Fruit fly (Drosophila melanogaster) whole organism, embryonic: Measurements from ENCODE around the gene CG31988.

Experiments used
- Atf-2 ChIP-seq: fragments of 200-800 bp; sonication (Bioruptor generic); optimal IDR thresholded peaks from 2 replicates; lab custom pipeline; 2016; ENCODE audit warnings: missing biosample characterization, missing genetic modification characterization
- Bgb ChIP-seq: fragments of 200-800 bp; sonication (Bioruptor generic); IDR thresholded peaks from 2 replicates; pipeline ENCODE4 v1.3.6; 2022; ENCODE audit warnings: missing biosample characterization, missing genetic modification characterization; ENCODE audit not compliant: partially characterized antibody
- CG10654 ChIP-seq: fragments of 200-800 bp; sonication (Bioruptor generic); optimal IDR thresholded peaks from 2 replicates; lab custom pipeline; 2016; ENCODE audit warnings: missing biosample characterization, missing genetic modification characterization
- CG11093 ChIP-seq: fragments of 200-800 bp; sonication (Bioruptor generic); IDR thresholded peaks from 3 replicates; pipeline ENCODE4 v1.3.6; 2022; ENCODE audit warnings: missing biosample characterization, missing genetic modification characterization
- CG11560 ChIP-seq: fragments of 200-800 bp; sonication (Bioruptor generic); IDR thresholded peaks from 3 replicates; pipeline ENCODE4 v1.3.6; 2022; ENCODE audit warnings: missing biosample characterization, missing genetic modification characterization
- CG13775 ChIP-seq: fragments of 200-800 bp; sonication (Bioruptor generic); optimal IDR thresholded peaks from 3 replicates; lab custom pipeline; 2017; ENCODE audit warnings: missing biosample characterization, mild to moderate bottlenecking, missing genetic modification characterization
- CG15011 ChIP-seq: fragments of 200-800 bp; sonication (Bioruptor generic); optimal IDR thresholded peaks from 3 replicates; lab custom pipeline; 2018; ENCODE audit warnings: missing biosample characterization, mild to moderate bottlenecking, missing genetic modification characterization
- CG1529 ChIP-seq: fragments of 200-800 bp; sonication (Bioruptor generic); optimal IDR thresholded peaks from 3 replicates; lab custom pipeline; 2018; ENCODE audit warnings: missing biosample characterization, missing genetic modification characterization
- CG18262 ChIP-seq: fragments of 200-800 bp; optimal IDR thresholded peaks from 3 replicates; lab custom pipeline; 2019; ENCODE audit warnings: missing biosample characterization, mild to moderate bottlenecking, missing genetic modification characterization, moderate library complexity
- CG30431 ChIP-seq: fragments of 200-800 bp; sonication (Bioruptor generic); optimal IDR thresholded peaks from 2 replicates; lab custom pipeline; 2017; ENCODE audit warnings: missing biosample characterization, missing genetic modification characterization
- CG31441 ChIP-seq: fragments of 200-800 bp; sonication (Bioruptor generic); IDR thresholded peaks from 2 replicates; pipeline ENCODE4 v1.3.6; 2022; ENCODE audit warnings: missing biosample characterization, missing genetic modification characterization
- CG33557 ChIP-seq: fragments of 200-800 bp; sonication (Bioruptor generic); optimal IDR thresholded peaks from 2 replicates; lab custom pipeline; 2019; ENCODE audit warnings: missing biosample characterization, mild to moderate bottlenecking, missing genetic modification characterization, moderate library complexity
- CG4328 ChIP-seq: fragments of 200-800 bp; sonication (Bioruptor generic); optimal IDR thresholded peaks from 3 replicates; lab custom pipeline; 2017; ENCODE audit warnings: missing biosample characterization, missing genetic modification reagents, missing genetic modification characterization
- CG4820 ChIP-seq: fragments of 200-800 bp; sonication (Bioruptor generic); optimal IDR thresholded peaks from 3 replicates; lab custom pipeline; 2016; ENCODE audit warnings: missing biosample characterization, missing genetic modification characterization
- CG5245 ChIP-seq: fragments of 200-800 bp; sonication (Bioruptor generic); optimal IDR thresholded peaks from 3 replicates; lab custom pipeline; 2016; ENCODE audit warnings: missing biosample characterization, missing genetic modification characterization
- CG6854 ChIP-seq: fragments of 200-800 bp; sonication (Bioruptor generic); optimal IDR thresholded peaks from 3 replicates; lab custom pipeline; 2017; ENCODE audit warnings: missing biosample characterization, mild to moderate bottlenecking, missing genetic modification characterization
- CG7839 ChIP-seq: fragments of 200-800 bp; sonication (Bioruptor generic); optimal IDR thresholded peaks from 3 replicates; lab custom pipeline; 2018; ENCODE audit warnings: missing biosample characterization, mild to moderate bottlenecking, missing genetic modification characterization, moderate library complexity
- CG7987 ChIP-seq: fragments of 200-800 bp; sonication (Bioruptor generic); optimal IDR thresholded peaks from 2 replicates; lab custom pipeline; 2018; ENCODE audit warnings: missing biosample characterization, mild to moderate bottlenecking, missing genetic modification characterization, moderate library complexity
- CHES-1-like ChIP-seq: fragments of 200-800 bp; sonication (Bioruptor generic); optimal IDR thresholded peaks from 2 replicates; lab custom pipeline; 2016; ENCODE audit warnings: missing biosample characterization, missing genetic modification characterization
- CkIIα-i1 ChIP-seq: fragments of 200-800 bp; sonication (Bioruptor generic); IDR thresholded peaks from 2 replicates; pipeline ENCODE4 v1.3.6; 2022; ENCODE audit warnings: missing biosample characterization, missing genetic modification characterization
- Dfd ChIP-seq, 2 experiments: fragments of >200 bp; optimal IDR thresholded peaks; 2 replicates each; lab custom pipeline; 2017; ENCODE audit warnings: missing biosample characterization in 2 of 2, missing genetic modification characterization in 2 of 2
- Elba2 ChIP-seq: fragments of 200-800 bp; sonication (Bioruptor generic); optimal IDR thresholded peaks from 3 replicates; lab custom pipeline; 2016; ENCODE audit warnings: missing biosample characterization, missing genetic modification characterization
- Ets65A ChIP-seq: fragments of 200-800 bp; sonication (Bioruptor generic); peaks from one replicate; lab custom pipeline; 2016; ENCODE audit warnings: missing biosample characterization, missing genetic modification characterization
- Hr51 ChIP-seq, 2 experiments: fragments of 200-800 bp; sonication (Bioruptor generic); optimal IDR thresholded peaks; 2 replicates in 1 of 2; 3 replicates in 1 of 2; lab custom pipeline; 2016 to 2018; ENCODE audit warnings: missing biosample characterization in 2 of 2, missing genetic modification characterization in 2 of 2, mild to moderate bottlenecking in 1 of 2, moderate library complexity in 1 of 2
- Hr78 ChIP-seq, 2 experiments: fragments of 200-800 bp in 1 of 2; fragments of >200 bp in 1 of 2; sonication (Bioruptor generic) in 1 of 2; optimal IDR thresholded peaks; 2 replicates each; lab custom pipeline; 2017 to 2019; ENCODE audit warnings: missing biosample characterization in 2 of 2, missing genetic modification characterization in 2 of 2, mild to moderate bottlenecking in 1 of 2, moderate library complexity in 1 of 2
- MESR4 ChIP-seq: fragments of 200-800 bp; sonication (Bioruptor generic); optimal IDR thresholded peaks from 2 replicates; lab custom pipeline; 2018; ENCODE audit warnings: missing biosample characterization, mild to moderate bottlenecking, missing genetic modification characterization, moderate library complexity
- Meics ChIP-seq: fragments of 200-800 bp; sonication (Bioruptor generic); optimal IDR thresholded peaks from 2 replicates; lab custom pipeline; 2017; ENCODE audit warnings: missing biosample characterization, mild to moderate bottlenecking, missing genetic modification characterization
- NFAT ChIP-seq: fragments of 200-800 bp; sonication (Bioruptor generic); IDR thresholded peaks from 2 replicates; pipeline ENCODE4 v1.3.6; 2022; ENCODE audit warnings: missing biosample characterization, missing genetic modification characterization
- NK7.1 ChIP-seq: fragments of 200-800 bp; sonication (Bioruptor generic); optimal IDR thresholded peaks from 3 replicates; lab custom pipeline; 2016; ENCODE audit warnings: missing biosample characterization, missing genetic modification characterization
- Nf-YB ChIP-seq: fragments of 200-800 bp; sonication (Bioruptor generic); optimal IDR thresholded peaks from 3 replicates; lab custom pipeline; 2019; ENCODE audit warnings: missing biosample characterization, mild to moderate bottlenecking, missing genetic modification characterization, moderate library complexity
- Oli ChIP-seq: fragments of 200-800 bp; sonication (Bioruptor generic); optimal IDR thresholded peaks from 2 replicates; lab custom pipeline; 2018; ENCODE audit warnings: missing biosample characterization, mild to moderate bottlenecking, missing genetic modification characterization, moderate library complexity
- Opbp ChIP-seq: fragments of 200-800 bp; sonication (Bioruptor generic); IDR thresholded peaks from 3 replicates; pipeline ENCODE4 v1.3.6; 2022; ENCODE audit warnings: missing biosample characterization, missing genetic modification characterization; ENCODE audit not compliant: partially characterized antibody
- Six4 ChIP-seq: fragments of 200-800 bp; sonication (Bioruptor generic); optimal IDR thresholded peaks from 2 replicates; lab custom pipeline; 2016; ENCODE audit warnings: missing biosample characterization, missing genetic modification characterization
- YL-1 ChIP-seq: fragments of 200-800 bp; sonication (Bioruptor generic); optimal IDR thresholded peaks from 3 replicates; lab custom pipeline; 2017; ENCODE audit warnings: missing biosample characterization, mild to moderate bottlenecking, missing genetic modification characterization
- ap ChIP-seq: fragments of 200-800 bp; sonication (Bioruptor generic); IDR thresholded peaks from 2 replicates; pipeline ENCODE4 v1.3.6; 2022; ENCODE audit warnings: missing biosample characterization, missing genetic modification characterization
- crol ChIP-seq: fragments of 200-800 bp; sonication (Bioruptor generic); IDR thresholded peaks from 2 replicates; pipeline ENCODE4 v1.3.6; 2022; ENCODE audit warnings: missing biosample characterization, missing genetic modification characterization
- fu2 ChIP-seq: fragments of 200-800 bp; sonication (Bioruptor generic); optimal IDR thresholded peaks from 2 replicates; lab custom pipeline; 2016; ENCODE audit warnings: missing biosample characterization, missing genetic modification characterization
- gem ChIP-seq: fragments of 200-800 bp; sonication (Bioruptor generic); optimal IDR thresholded peaks from 2 replicates; lab custom pipeline; 2019; ENCODE audit warnings: missing biosample characterization, mild to moderate bottlenecking, missing genetic modification characterization, moderate library complexity
- ind ChIP-seq: fragments of 200-800 bp; sonication (Bioruptor generic); optimal IDR thresholded peaks from 3 replicates; lab custom pipeline; 2016; ENCODE audit warnings: missing biosample characterization, missing genetic modification characterization
- kah ChIP-seq: fragments of 200-800 bp; sonication (Bioruptor generic); optimal IDR thresholded peaks from 2 replicates; lab custom pipeline; 2018; ENCODE audit warnings: missing biosample characterization, mild to moderate bottlenecking, missing genetic modification characterization
- lmd ChIP-seq: fragments of 200-800 bp; sonication (Bioruptor generic); IDR thresholded peaks from 2 replicates; pipeline ENCODE4 v1.3.6; 2022; ENCODE audit warnings: missing biosample characterization, missing genetic modification characterization
- nom ChIP-seq: fragments of 200-800 bp; sonication (Bioruptor generic); optimal IDR thresholded peaks from 2 replicates; lab custom pipeline; 2017; ENCODE audit warnings: missing biosample characterization, missing genetic modification characterization, mild to moderate bottlenecking, moderate library complexity, missing genetic modification reagents
- psq ChIP-seq: fragments of 200-800 bp; sonication (Bioruptor generic); optimal IDR thresholded peaks from 2 replicates; lab custom pipeline; 2017; ENCODE audit warnings: missing biosample characterization, missing genetic modification characterization
- salm ChIP-seq: fragments of 200-800 bp; sonication (Bioruptor generic); optimal IDR thresholded peaks from 2 replicates; lab custom pipeline; 2018; ENCODE audit warnings: missing biosample characterization, mild to moderate bottlenecking, missing genetic modification characterization
- sens ChIP-seq: fragments of 200-800 bp; sonication (Bioruptor generic); peaks from one replicate; lab custom pipeline; 2016; ENCODE audit warnings: missing biosample characterization, missing genetic modification characterization
- sqz ChIP-seq: fragments of 200-800 bp; sonication (Bioruptor generic); optimal IDR thresholded peaks from 3 replicates; lab custom pipeline; 2018; ENCODE audit warnings: missing biosample characterization, mild to moderate bottlenecking, missing genetic modification characterization
- ssp ChIP-seq: fragments of 200-800 bp; sonication (Bioruptor generic); IDR thresholded peaks from 2 replicates; pipeline ENCODE4 v1.3.6; 2022; ENCODE audit warnings: missing biosample characterization, missing genetic modification characterization
- tin ChIP-seq: fragments of 200-800 bp; sonication (Bioruptor generic); optimal IDR thresholded peaks from 3 replicates; lab custom pipeline; 2016; ENCODE audit warnings: missing biosample characterization, missing genetic modification characterization
- tup ChIP-seq: fragments of 200-800 bp; sonication (Bioruptor generic); optimal IDR thresholded peaks from 2 replicates; lab custom pipeline; 2016; ENCODE audit warnings: missing biosample characterization, mild to moderate bottlenecking, missing genetic modification characterization, moderate library complexity
- tx ChIP-seq: fragments of 200-800 bp; sonication (Bioruptor generic); optimal IDR thresholded peaks from 2 replicates; lab custom pipeline; 2016; ENCODE audit warnings: missing biosample characterization, missing genetic modification characterization

Gene CG31988

dm6 chr2L:21250519-21251336 lies 48.1 kb upstream of the CG31988 start (continued):
- TF ChIP-seq Bgb (GFP tag; lab: Robert Waterston, UW) (no peak), NFAT (GFP tag; lab: Robert Waterston, UW) (no peak), MESR4 (GFP tag; lab: Kevin White, UChicago) (no peak), psq (peak; percentile 69), tx (GFP tag; lab: Kevin White, UChicago) (no peak), CG11560 (no peak), ssp (GFP tag; lab: Robert Waterston, UW) (no peak), CkIIα-i1 (no peak), kah (GFP tag; lab: Kevin White, UChicago) (no peak), CG13775 (GFP tag; lab: Kevin White, UChicago) (no peak), CG18262 (tag; lab: Kevin White, UChicago) (no peak), Dfd (GFP tag; optimal IDR thresholded peaks at IDR 0.05; lab: Kevin White, UChicago) (no peak), Oli (tag; lab: Kevin White, UChicago) (no peak), gem (no peak), lmd (GFP tag; lab: Robert Waterston, UW) (no peak), CG5245 (GFP tag; lab: Kevin White, UChicago) (no peak), ind (no peak), crol (peak; percentile 94; the same call in 1 of the 2 replicates), fu2 (GFP tag; lab: Kevin White, UChicago) (no peak), CG1529 (GFP tag; lab: Kevin White, UChicago) (no peak), CG15011 (GFP tag; lab: Kevin White, UChicago) (no peak), CHES-1-like (GFP tag; lab: Kevin White, UChicago) (no peak), CG30431 (GFP tag; lab: Kevin White, UChicago) (no peak), Elba2 (GFP tag; lab: Kevin White, UChicago) (no peak), Meics (GFP tag; lab: Kevin White, UChicago) (no peak), CG31441 (GFP tag; lab: Robert Waterston, UW) (no peak), ap (GFP tag; lab: Robert Waterston, UW) (no peak), tin (GFP tag; lab: Kevin White, UChicago) (no peak), sqz (GFP tag; lab: Kevin White, UChicago) (peak; percentile 55), CG7987 (peak; percentile 17), Ets65A (GFP tag; lab: Kevin White, UChicago) (no peak), CG4328 (GFP tag; lab: Kevin White, UChicago) (no peak), CG6854 (GFP tag; lab: Kevin White, UChicago) (no peak), NK7.1 (no peak), Opbp (GFP tag; lab: Robert Waterston, UW) (no peak), tup (no peak), nom (GFP tag; lab: Kevin White, UChicago) (peak; percentile 49), Hr51 (GFP tag; optimal IDR thresholded peaks at IDR 0.05; lab: Kevin White, UChicago) (no peak), Six4 (GFP tag; lab: Kevin White, UChicago) (no peak), CG11093 (GFP tag; lab: Robert Waterston, UW) (no peak), YL-1 (GFP tag; lab: Kevin White, UChicago) (no peak), CG33557 (no peak), CG4820 (GFP tag; lab: Kevin White, UChicago) (no peak), Atf-2 (no peak), Nf-YB (GFP tag; lab: Kevin White, UChicago) (peak; percentile 53), sens (GFP tag; lab: Kevin White, UChicago) (peak; percentile 60), CG7839 (tag; lab: Kevin White, UChicago) (no peak), CG10654 (GFP tag; lab: Kevin White, UChicago) (no peak), salm (tag; lab: Kevin White, UChicago) (no peak), Hr78 (GFP tag; optimal IDR thresholded peaks at IDR 0.05; lab: Kevin White, UChicago) (peak in 1 of 2 experiments; percentile 84)
